Fruit fly (Drosophila melanogaster): ENCODE data around the gene eRF3.
A peak's percentile ranks its signal among the peaks of the same experiment; 100 is the strongest.

eRF3 gene

dm6 chr2L:12483519-12483865 lies 49.2 kb downstream of the eRF3 start:
- TF ChIP-seq Met (GFP tag; optimal IDR thresholded peaks at IDR 0.05) (no peak), Sox102F (GFP tag; optimal IDR thresholded peaks at IDR 0.05) (no peak), CG6163 (GFP tag; IDR thresholded peaks at IDR 0.05) (no peak), ss (GFP tag; optimal IDR thresholded peaks at IDR 0.05) (no peak), CG31627 (GFP tag; optimal IDR thresholded peaks at IDR 0.05) (no peak), Eip78C (GFP tag) (no peak), CG10669 (GFP tag; optimal IDR thresholded peaks at IDR 0.05) (no peak), Hr4 (GFP tag; optimal IDR thresholded peaks at IDR 0.05) (no peak), dac (GFP tag; optimal IDR thresholded peaks at IDR 0.05) (no peak), eg (GFP tag; IDR thresholded peaks at IDR 0.05) (no peak), Smox (GFP tag; optimal IDR thresholded peaks at IDR 0.05) (no peak), CG15336 (GFP tag; IDR thresholded peaks at IDR 0.05) (no peak), Eip75B (GFP tag; optimal IDR thresholded peaks at IDR 0.05) (no peak), CG9139 (GFP tag; optimal IDR thresholded peaks at IDR 0.05) (no peak), CG6854 (GFP tag; optimal IDR thresholded peaks at IDR 0.05) (no peak), CG1621 (tag; optimal IDR thresholded peaks at IDR 0.05) (no peak), CG3032 (tag; optimal IDR thresholded peaks at IDR 0.05) (no peak), Hr38 (GFP tag; optimal IDR thresholded peaks at IDR 0.05) (no peak)

DNA sequence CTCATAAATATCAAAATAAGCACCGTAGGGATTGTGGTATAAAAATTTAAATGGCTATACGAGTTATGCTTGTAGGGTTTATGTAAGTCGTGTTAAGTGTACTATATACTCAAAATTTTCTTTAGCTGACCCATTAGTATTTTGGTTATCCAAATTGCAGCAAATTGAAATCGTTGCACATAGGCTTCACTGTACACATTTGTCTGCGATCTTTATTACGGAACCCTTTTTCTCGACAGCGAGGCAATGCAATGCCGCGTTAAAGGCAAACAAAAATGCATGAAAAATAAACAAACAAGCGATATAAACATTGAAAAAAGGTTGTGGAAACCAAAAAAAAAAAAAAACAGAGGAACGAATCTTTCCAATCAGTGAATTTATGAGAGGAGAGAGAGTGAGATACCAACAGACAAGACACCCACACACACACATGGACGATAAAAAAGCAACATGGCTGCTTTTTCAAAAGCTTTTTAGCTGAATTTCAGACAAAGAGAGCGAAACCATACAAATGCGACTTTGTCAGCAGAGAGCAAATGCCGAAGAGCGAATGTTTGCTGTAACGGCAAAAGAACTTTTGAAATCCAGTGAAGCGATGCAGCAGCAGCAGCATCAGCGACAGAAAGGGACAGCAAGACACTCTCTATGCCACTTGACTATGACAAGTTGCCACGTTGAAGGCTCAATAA lies 49.8 kb downstream of the eRF3 start:
- TF ChIP-seq CG10669 (GFP tag; optimal IDR thresholded peaks at IDR 0.05), result peak; percentile 96
- peak; percentile 96 for TF ChIP-seq Sox15 (GFP tag; optimal IDR thresholded peaks at IDR 0.05)
- TF ChIP-seq Met (GFP tag; optimal IDR thresholded peaks at IDR 0.05), result peak; percentile 96
- peak; percentile 95 for TF ChIP-seq CG6808 (GFP tag; optimal IDR thresholded peaks at IDR 0.05)
- TF ChIP-seq Sox14 (GFP tag; optimal IDR thresholded peaks at IDR 0.05), result peak; percentile 98
- peak; percentile 87 for TF ChIP-seq Blimp-1 (GFP tag; optimal IDR thresholded peaks at IDR 0.05)
- peak; percentile 95 for TF ChIP-seq spab (GFP tag; optimal IDR thresholded peaks at IDR 0.05)
- TF ChIP-seq CG6276 (GFP tag; optimal IDR thresholded peaks at IDR 0.05), result peak; percentile 96
- TF ChIP-seq CG9139 (GFP tag; optimal IDR thresholded peaks at IDR 0.05), result peak; percentile 94
- TF ChIP-seq Hr38 (GFP tag; optimal IDR thresholded peaks at IDR 0.05), result peak; percentile 34
- peak; percentile 79 for TF ChIP-seq CG16779 (tag; optimal IDR thresholded peaks at IDR 0.05)
- TF ChIP-seq Ets96B (tag; optimal IDR thresholded peaks at IDR 0.05), result peak; percentile 96
- peak; percentile 96 for TF ChIP-seq CG8119 (GFP tag; IDR thresholded peaks at IDR 0.05)
- TF ChIP-seq CG8632 (GFP tag; optimal IDR thresholded peaks at IDR 0.05), result peak; percentile 95
- TF ChIP-seq CG32006 (GFP tag; optimal IDR thresholded peaks at IDR 0.05), result peak; percentile 98
- TF ChIP-seq Ets21C (GFP tag; optimal IDR thresholded peaks at IDR 0.05), result peak; percentile 97
- peak; percentile 95 for TF ChIP-seq CG1621 (tag; optimal IDR thresholded peaks at IDR 0.05)
- TF ChIP-seq cyc (GFP tag; optimal IDR thresholded peaks at IDR 0.05), result peak; percentile 98
- TF ChIP-seq acj6 (GFP tag; optimal IDR thresholded peaks at IDR 0.05), result peak; percentile 97
- peak; percentile 93 for TF ChIP-seq CG11294 (GFP tag; IDR thresholded peaks at IDR 0.05)
- TF ChIP-seq eg (GFP tag; IDR thresholded peaks at IDR 0.05), result peak; percentile 97
- peak; percentile 99 for TF ChIP-seq svp (GFP tag)
- peak; percentile 98 for TF ChIP-seq OdsH (GFP tag; optimal IDR thresholded peaks at IDR 0.05)
- peak; percentile 91 for TF ChIP-seq Hr4 (GFP tag; optimal IDR thresholded peaks at IDR 0.05)
- peak; percentile 96 for TF ChIP-seq CG8319 (GFP tag; optimal IDR thresholded peaks at IDR 0.05)
- TF ChIP-seq Lpt (GFP tag; optimal IDR thresholded peaks at IDR 0.05), result peak; percentile 94
- peak; percentile 99 for TF ChIP-seq Eip78C (GFP tag)
- TF ChIP-seq CG6163 (GFP tag; IDR thresholded peaks at IDR 0.05), result peak; percentile 96
- TF ChIP-seq Eip75B (GFP tag; optimal IDR thresholded peaks at IDR 0.05), result peak; percentile 94
- TF ChIP-seq vri (GFP tag; optimal IDR thresholded peaks at IDR 0.05), result peak; percentile 94
- peak; percentile 95 for TF ChIP-seq achi (GFP tag; optimal IDR thresholded peaks at IDR 0.05)
- TF ChIP-seq fd59A (GFP tag; optimal IDR thresholded peaks at IDR 0.05), result peak; percentile 95
- peak; percentile 93 for TF ChIP-seq CG4318 (GFP tag; optimal IDR thresholded peaks at IDR 0.05)
- peak; percentile 95 for TF ChIP-seq CG11902 (GFP tag; optimal IDR thresholded peaks at IDR 0.05)
- peak; percentile 97 for TF ChIP-seq net (GFP tag; optimal IDR thresholded peaks at IDR 0.05)
- TF ChIP-seq fkh (GFP tag; optimal IDR thresholded peaks at IDR 0.05), result peak; percentile 79
- TF ChIP-seq CG7368 (GFP tag; optimal IDR thresholded peaks at IDR 0.05), result peak; percentile 96
- TF ChIP-seq Gug (GFP tag; IDR thresholded peaks at IDR 0.05), result peak; percentile 90
- TF ChIP-seq CG3919 (GFP tag; optimal IDR thresholded peaks at IDR 0.05), result peak; percentile 96
- peak; percentile 96 for TF ChIP-seq CG6792 (GFP tag; optimal IDR thresholded peaks at IDR 0.05)
- TF ChIP-seq CG6854 (GFP tag; optimal IDR thresholded peaks at IDR 0.05), result peak; percentile 92
- peak; percentile 99 for TF ChIP-seq Hr39 (GFP tag; optimal IDR thresholded peaks at IDR 0.05)

All from whole organism, prepupa.